Fruit fly (Drosophila melanogaster) whole organism, wandering third instar larva: Measurements from ENCODE around the gene MsR2.

Experiments
- CG9705 ChIP-seq: fragments of 200-800 bp; sonication (Bioruptor generic); optimal IDR thresholded peaks from 2 replicates; lab custom pipeline; 2018; ENCODE audit warnings: missing biosample characterization, mild to moderate bottlenecking, missing genetic modification characterization
- Dfd ChIP-seq: fragments of >200 bp; optimal IDR thresholded peaks from 2 replicates; lab custom pipeline; 2017; ENCODE audit warnings: missing biosample characterization, missing genetic modification characterization
- Hnf4 ChIP-seq: fragments of 200-800 bp; sonication (Bioruptor generic); optimal IDR thresholded peaks from 2 replicates; lab custom pipeline; 2016; ENCODE audit warnings: missing biosample characterization, mild to moderate bottlenecking, missing genetic modification characterization
- Hr83 ChIP-seq: fragments of 200-300 bp; sonication (Bioruptor generic); optimal IDR thresholded peaks from 2 replicates; lab custom pipeline; 2016; ENCODE audit warnings: missing biosample characterization, mild to moderate bottlenecking, missing genetic modification characterization, moderate library complexity; ENCODE audit not compliant: poor library complexity, severe bottlenecking
- Jra ChIP-seq: sonication (Bioruptor generic); optimal IDR thresholded peaks from 2 replicates; lab custom pipeline; 2016; ENCODE audit warnings: missing biosample characterization, missing genetic modification characterization
- Myc ChIP-seq: fragments of >200 bp; optimal IDR thresholded peaks from 2 replicates; lab custom pipeline; 2017
- Rel ChIP-seq, 2 experiments: fragments of 200-800 bp; sonication (Bioruptor generic) in 1 of 2; optimal IDR thresholded peaks; 2 replicates in 1 of 2; 3 replicates in 1 of 2; lab custom pipeline; 2016 to 2019; ENCODE audit warnings: mild to moderate bottlenecking in 2 of 2, missing biosample characterization in 2 of 2, missing genetic modification characterization in 2 of 2, moderate library complexity in 1 of 2
- dl ChIP-seq, 2 experiments: fragments of 175-275, 200-275 bp in 1 of 2; fragments of 200-275 bp in 1 of 2; sonication (Bioruptor generic); optimal IDR thresholded peaks; lab custom pipeline; 2018; ENCODE audit warnings: mild to moderate bottlenecking in 2 of 2, missing biosample characterization in 2 of 2, missing genetic modification characterization in 2 of 2, moderate library complexity in 2 of 2; ENCODE audit not compliant: partially characterized antibody in 2 of 2, insufficient read depth in 1 of 2
- foxo ChIP-seq, 2 experiments: fragments of 200-800 bp; sonication (Bioruptor generic); optimal IDR thresholded peaks; 2 replicates in 1 of 2; 3 replicates in 1 of 2; lab custom pipeline; 2016 to 2017; ENCODE audit warnings: missing biosample characterization in 2 of 2, missing genetic modification characterization in 2 of 2
- h ChIP-seq: fragments of 200-800 bp; sonication (Bioruptor generic); optimal IDR thresholded peaks from 3 replicates; lab custom pipeline; 2016; ENCODE audit warnings: missing biosample characterization, mild to moderate bottlenecking, missing genetic modification characterization
- lola ChIP-seq: fragments of >200 bp; optimal IDR thresholded peaks from 2 replicates; lab custom pipeline; 2017; ENCODE audit warnings: missing biosample characterization, missing genetic modification characterization
- psq ChIP-seq: fragments of 200-800 bp; sonication (Bioruptor generic); optimal IDR thresholded peaks from 3 replicates; lab custom pipeline; 2017; ENCODE audit warnings: missing biosample characterization, mild to moderate bottlenecking, missing genetic modification characterization, moderate library complexity
- usp ChIP-seq: fragments of >200 bp; optimal IDR thresholded peaks from 2 replicates; lab custom pipeline; 2017; ENCODE audit warnings: missing biosample characterization, missing genetic modification characterization
- woc ChIP-seq: sonication (Bioruptor generic); optimal IDR thresholded peaks from 2 replicates; lab custom pipeline; 2016; ENCODE audit warnings: missing biosample characterization, mild to moderate bottlenecking, missing genetic modification characterization

dm6 chr3L:2282506-2282905 is at the start of gene MsR2:
- no peak for TF ChIP-seq Jra
- no peak for TF ChIP-seq usp (GFP tag; lab: Kevin White, UChicago)
- no peak for TF ChIP-seq Hnf4
- no peak for TF ChIP-seq dl (GFP tag; optimal IDR thresholded peaks at IDR 0.05; lab: Kevin White, UChicago; ENCODE audit: insufficient read depth in 1 of 2, partially characterized antibody in 2 of 2)
- no peak for TF ChIP-seq h (GFP tag; lab: Kevin White, UChicago)
- no peak for TF ChIP-seq CG9705 (GFP tag; lab: Kevin White, UChicago)
- no peak for TF ChIP-seq Myc (lab: Kevin White, UChicago)
- no peak for TF ChIP-seq psq
- TF ChIP-seq lola (GFP tag; lab: Kevin White, UChicago), result no peak
- no peak for TF ChIP-seq Dfd (GFP tag; lab: Kevin White, UChicago)
- TF ChIP-seq Rel (GFP tag; optimal IDR thresholded peaks at IDR 0.05; lab: Kevin White, UChicago), result no peak
- no peak for TF ChIP-seq Rel (tag; optimal IDR thresholded peaks at IDR 0.05; lab: Kevin White, UChicago)
- TF ChIP-seq Hr83 (GFP tag; lab: Kevin White, UChicago), result no peak
- TF ChIP-seq foxo (GFP tag; optimal IDR thresholded peaks at IDR 0.05; lab: Kevin White, UChicago), result no peak
- TF ChIP-seq woc (GFP tag; lab: Kevin White, UChicago), result no peak
